Worm (Caenorhabditis elegans) whole organism, young adult: ENCODE measurements around the gene kqt-1.

Source experiments
- B0336.3 ChIP-seq: fragments of 200-800 bp; sonication (Bioruptor generic); IDR thresholded peaks from 2 replicates; pipeline ENCODE4 v1.3.6; 2022; ENCODE audit warnings: missing genetic modification characterization, missing compliant biosample characterization
- C06A6.2 ChIP-seq: fragments of 200-800 bp; sonication (Bioruptor generic); conservative IDR thresholded peaks from 2 replicates; pipeline ENCODE4 v1.3.6; 2022; ENCODE audit warnings: missing genetic modification characterization, missing compliant biosample characterization
- D2030.7 ChIP-seq: fragments of 200-800 bp; sonication (Bioruptor generic); IDR thresholded peaks from 2 replicates; pipeline ENCODE4 v1.3.6; 2022; ENCODE audit warnings: missing genetic modification reagents, missing genetic modification characterization, missing compliant biosample characterization
- F22D6.2 ChIP-seq: sonication (generic microtip); optimal IDR thresholded peaks from 2 replicates; lab custom pipeline; 2016; ENCODE audit warnings: mild to moderate bottlenecking, missing genetic modification characterization, missing compliant biosample characterization
- F33H1.4 ChIP-seq: fragments of 200-800 bp; sonication (Bioruptor generic); IDR thresholded peaks from 2 replicates; pipeline ENCODE4 v1.3.6; 2022; ENCODE audit warnings: missing genetic modification reagents, missing genetic modification characterization, missing compliant biosample characterization
- F39B2.1 ChIP-seq: fragments of 200-800 bp; sonication (Bioruptor generic); IDR thresholded peaks from 2 replicates; pipeline ENCODE4 v1.3.6; 2022; ENCODE audit warnings: missing genetic modification reagents, missing genetic modification characterization, missing compliant biosample characterization
- F49E8.2 ChIP-seq: sonication (generic microtip); optimal IDR thresholded peaks from 3 replicates; lab custom pipeline; 2017; ENCODE audit warnings: missing genetic modification characterization, mild to moderate bottlenecking, missing compliant biosample characterization, antibody characterized with exemption, moderate library complexity; ENCODE audit not compliant: insufficient read depth
- F57C9.4 ChIP-seq: sonication (generic microtip); optimal IDR thresholded peaks from 2 replicates; lab custom pipeline; 2017; ENCODE audit warnings: mild to moderate bottlenecking, missing genetic modification characterization, missing compliant biosample characterization
- Y67H2A.10 ChIP-seq: fragments of 200-800 bp; sonication (Bioruptor generic); conservative IDR thresholded peaks from 2 replicates; pipeline ENCODE4 v1.3.6; 2022; ENCODE audit warnings: missing genetic modification reagents, missing genetic modification characterization, missing compliant biosample characterization
- ama-1 ChIP-seq, 3 experiments: fragments of 150-350 bp in 1 of 3; sonication (generic microtip) in 2 of 3; optimal IDR thresholded peaks; 2 replicates each; lab custom pipeline; 2014 to 2018; ENCODE audit warnings: missing biosample characterization in 2 of 3, missing genetic modification characterization in 2 of 3, missing genetic modification reagents in 2 of 3
- aptf-2 ChIP-seq: fragments of 200-800 bp; sonication (Bioruptor generic); conservative IDR thresholded peaks from 2 replicates; pipeline ENCODE4 v1.3.6; 2022; ENCODE audit warnings: missing genetic modification reagents, missing genetic modification characterization, missing compliant biosample characterization
- aptf-3 ChIP-seq: fragments of 200-800 bp; sonication (Bioruptor generic); IDR thresholded peaks from 2 replicates; pipeline ENCODE4 v1.3.6; 2022; ENCODE audit warnings: missing genetic modification characterization, missing compliant biosample characterization
- athp-1 ChIP-seq: sonication (generic microtip); optimal IDR thresholded peaks from 2 replicates; lab custom pipeline; 2017; ENCODE audit warnings: mild to moderate bottlenecking, missing genetic modification characterization, missing compliant biosample characterization
- attf-5 ChIP-seq: fragments of 200-800 bp; sonication (Bioruptor generic); optimal IDR thresholded peaks from 2 replicates; lab custom pipeline; 2018; ENCODE audit warnings: mild to moderate bottlenecking, missing genetic modification characterization, missing compliant biosample characterization
- ccch-3 ChIP-seq: fragments of 200-800 bp; sonication (Bioruptor generic); optimal IDR thresholded peaks from 2 replicates; lab custom pipeline; 2018; ENCODE audit warnings: mild to moderate bottlenecking, missing genetic modification characterization, missing compliant biosample characterization
- cebp-2 ChIP-seq: fragments of 200-800 bp; sonication (Bioruptor generic); IDR thresholded peaks from 2 replicates; pipeline ENCODE4 v1.3.6; 2022; ENCODE audit warnings: missing genetic modification characterization, missing compliant biosample characterization
- ceh-27 ChIP-seq: fragments of 200-800 bp; sonication (Bioruptor generic); optimal IDR thresholded peaks from 2 replicates; lab custom pipeline; 2018; ENCODE audit warnings: mild to moderate bottlenecking, missing genetic modification characterization, moderate library complexity, missing compliant biosample characterization
- ceh-40 ChIP-seq: fragments of 200-800 bp; sonication (Bioruptor generic); IDR thresholded peaks from 2 replicates; pipeline ENCODE4 v1.3.6; 2022; ENCODE audit warnings: missing genetic modification characterization, missing compliant biosample characterization
- ceh-79 ChIP-seq: sonication (generic microtip); optimal IDR thresholded peaks from 2 replicates; lab custom pipeline; 2017; ENCODE audit warnings: mild to moderate bottlenecking, missing genetic modification characterization, missing compliant biosample characterization
- chd-7 ChIP-seq: sonication (generic microtip); optimal IDR thresholded peaks from 2 replicates; lab custom pipeline; 2016; ENCODE audit warnings: mild to moderate bottlenecking, missing genetic modification characterization, moderate library complexity, missing compliant biosample characterization
- efl-1 ChIP-seq: fragments of 150-350 bp; optimal IDR thresholded peaks from 2 replicates; lab custom pipeline; 2014; ENCODE audit warnings: missing biosample characterization, missing genetic modification reagents, missing genetic modification characterization
- egl-44 ChIP-seq: fragments of 200-800 bp; sonication (Bioruptor generic); IDR thresholded peaks from 2 replicates; pipeline ENCODE4 v1.3.6; 2022; ENCODE audit warnings: missing genetic modification reagents, missing genetic modification characterization, missing compliant biosample characterization
- ets-4 ChIP-seq: fragments of 200-800 bp; sonication (Bioruptor generic); optimal IDR thresholded peaks from 2 replicates; lab custom pipeline; 2018; ENCODE audit warnings: mild to moderate bottlenecking, missing genetic modification characterization, missing compliant biosample characterization
- gei-17 ChIP-seq: fragments of 200-800 bp; sonication (Bioruptor generic); optimal IDR thresholded peaks from 2 replicates; lab custom pipeline; 2018; ENCODE audit warnings: mild to moderate bottlenecking, missing genetic modification characterization, missing compliant biosample characterization
- him-1 ChIP-seq: sonication (generic microtip); optimal IDR thresholded peaks from 2 replicates; lab custom pipeline; 2016; ENCODE audit warnings: missing genotype, missing genetic modification reagents, missing genetic modification characterization, missing compliant biosample characterization
- hmg-1.2 ChIP-seq: fragments of 200-800 bp; sonication (Bioruptor generic); IDR thresholded peaks from 2 replicates; pipeline ENCODE4 v1.3.6; 2022; ENCODE audit warnings: missing genetic modification reagents, missing genetic modification characterization, missing compliant biosample characterization
- lag-1 ChIP-seq: fragments of 200-800 bp; sonication (Bioruptor generic); IDR thresholded peaks from 2 replicates; pipeline ENCODE4 v1.3.6; 2022; ENCODE audit warnings: missing genetic modification reagents, missing genetic modification characterization, missing compliant biosample characterization
- lin-26 ChIP-seq: fragments of 200-800 bp; sonication (Bioruptor generic); IDR thresholded peaks from 2 replicates; pipeline ENCODE4 v1.3.6; 2022; ENCODE audit warnings: missing genetic modification reagents, missing genetic modification characterization, missing compliant biosample characterization
- lsl-1 ChIP-seq: fragments of 200-800 bp; sonication (Bioruptor generic); optimal IDR thresholded peaks from 2 replicates; lab custom pipeline; 2018; ENCODE audit warnings: mild to moderate bottlenecking, missing genetic modification characterization, moderate library complexity, missing compliant biosample characterization
- madf-3 ChIP-seq: fragments of 200-800 bp; sonication (Bioruptor generic); IDR thresholded peaks from 2 replicates; pipeline ENCODE4 v1.3.6; 2022; ENCODE audit warnings: missing genetic modification reagents, missing genetic modification characterization, missing compliant biosample characterization
- madf-8 ChIP-seq: fragments of 200-800 bp; sonication (Bioruptor generic); conservative IDR thresholded peaks from 2 replicates; pipeline ENCODE4 v1.3.6; 2022; ENCODE audit warnings: missing genetic modification reagents, missing genetic modification characterization, missing compliant biosample characterization
- mcd-1 ChIP-seq: fragments of 200-800 bp; sonication (Bioruptor generic); IDR thresholded peaks from 2 replicates; pipeline ENCODE4 v1.3.6; 2022; ENCODE audit warnings: missing genetic modification reagents, missing genetic modification characterization, missing compliant biosample characterization
- mes-4 ChIP-seq: sonication (generic microtip); optimal IDR thresholded peaks from 2 replicates; lab custom pipeline; 2016; ENCODE audit warnings: missing genotype, missing genetic modification characterization, missing compliant biosample characterization
- nhr-27 ChIP-seq: fragments of 200-800 bp; sonication (Bioruptor generic); optimal IDR thresholded peaks from 2 replicates; lab custom pipeline; 2018; ENCODE audit warnings: mild to moderate bottlenecking, missing genetic modification characterization, moderate library complexity, missing compliant biosample characterization
- pbrm-1 ChIP-seq: fragments of 200-800 bp; sonication (Bioruptor generic); IDR thresholded peaks from 2 replicates; pipeline ENCODE4 v1.3.6; 2022; ENCODE audit warnings: missing genetic modification reagents, missing genetic modification characterization, missing compliant biosample characterization
- rec-8 ChIP-seq, 2 experiments: sonication (generic microtip); optimal IDR thresholded peaks; 2 replicates each; lab custom pipeline; 2016; ENCODE audit warnings: mild to moderate bottlenecking in 2 of 2, missing genetic modification characterization in 2 of 2, missing genetic modification reagents in 2 of 2, missing genotype in 2 of 2, missing biosample characterization in 1 of 2, missing compliant biosample characterization in 1 of 2, moderate library complexity in 1 of 2
- sdz-38 ChIP-seq: sonication (generic microtip); optimal IDR thresholded peaks from 2 replicates; lab custom pipeline; 2016; ENCODE audit warnings: missing genotype, missing genetic modification characterization, missing compliant biosample characterization
- snpc-1.3 ChIP-seq: sonication (generic microtip); optimal IDR thresholded peaks from 2 replicates; lab custom pipeline; 2017; ENCODE audit warnings: missing genetic modification characterization, mild to moderate bottlenecking, missing compliant biosample characterization, antibody characterized with exemption, moderate library complexity, missing genotype, missing genetic modification reagents; ENCODE audit not compliant: insufficient read depth
- snpc-3.4 ChIP-seq: sonication (generic microtip); optimal IDR thresholded peaks from 2 replicates; lab custom pipeline; 2017; ENCODE audit warnings: missing genetic modification characterization, mild to moderate bottlenecking, missing compliant biosample characterization, antibody characterized with exemption, moderate library complexity, missing genotype, missing genetic modification reagents
- somi-1 ChIP-seq: fragments of 200-800 bp; sonication (Bioruptor generic); optimal IDR thresholded peaks from 2 replicates; lab custom pipeline; 2018; ENCODE audit warnings: mild to moderate bottlenecking, missing genetic modification characterization, missing compliant biosample characterization
- tlf-1 ChIP-seq: fragments of 200-800 bp; sonication (Bioruptor generic); optimal IDR thresholded peaks from 2 replicates; lab custom pipeline; 2018; ENCODE audit warnings: mild to moderate bottlenecking, missing genetic modification characterization, missing compliant biosample characterization
- xnd-1 ChIP-seq: sonication (generic microtip); optimal IDR thresholded peaks from 2 replicates; lab custom pipeline; 2016; ENCODE audit warnings: missing genotype, missing genetic modification reagents, missing genetic modification characterization, missing compliant biosample characterization
- zim-3 ChIP-seq: sonication (generic microtip); optimal IDR thresholded peaks from 2 replicates; lab custom pipeline; 2017; ENCODE audit warnings: mild to moderate bottlenecking, missing genetic modification characterization, moderate library complexity, missing compliant biosample characterization
- ztf-25 ChIP-seq: fragments of 200-800 bp; sonication (Bioruptor generic); IDR thresholded peaks from 2 replicates; pipeline ENCODE4 v1.3.6; 2022; ENCODE audit warnings: missing genetic modification reagents, missing genetic modification characterization, missing compliant biosample characterization
- ztf-26 ChIP-seq: sonication (generic microtip); optimal IDR thresholded peaks from 2 replicates; lab custom pipeline; 2017; ENCODE audit warnings: missing genetic modification characterization, missing compliant biosample characterization
- ztf-3 ChIP-seq: fragments of 200-800 bp; sonication (Bioruptor generic); optimal IDR thresholded peaks from 2 replicates; lab custom pipeline; 2018; ENCODE audit warnings: mild to moderate bottlenecking, missing genetic modification characterization, missing compliant biosample characterization
- ztf-6 ChIP-seq: fragments of 200-800 bp; sonication (Bioruptor generic); IDR thresholded peaks from 2 replicates; pipeline ENCODE4 v1.3.6; 2022; ENCODE audit warnings: missing genetic modification reagents, missing genetic modification characterization, missing compliant biosample characterization

The kqt-1 gene

ce11 chrX:6593178-6593786, 25.5 kb upstream of the kqt-1 start (continued):
- TF ChIP-seq attf-5, result peak; percentile 51
- no peak for TF ChIP-seq C06A6.2 (GFP tag; lab: Robert Waterston, UW)
- no peak for TF ChIP-seq sdz-38 (tag; lab: Kevin White, UChicago)
- peak; percentile 65 for TF ChIP-seq mes-4 (tag; lab: Kevin White, UChicago)
- TF ChIP-seq ets-4, result no peak
- TF ChIP-seq efl-1 (GFP tag; lab: Kevin White, UChicago), result no peak
- TF ChIP-seq madf-3 (GFP tag; lab: Robert Waterston, UW), result peak; percentile 12; the same call in 1 of the 2 replicates
- peak; percentile 68 for TF ChIP-seq gei-17
- TF ChIP-seq athp-1 (tag; lab: Kevin White, UChicago), result peak; percentile 78
- 0 out of 2 replicates have a peak, but pooled peaks have one; percentile 85 for TF ChIP-seq cebp-2 (GFP tag; lab: Robert Waterston, UW)
- peak; percentile 93 for TF ChIP-seq egl-44 (GFP tag; lab: Robert Waterston, UW)
- no peak for TF ChIP-seq Y67H2A.10 (GFP tag; lab: Robert Waterston, UW)
- TF ChIP-seq lsl-1 (GFP tag; lab: Kevin White, UChicago), result no peak
- 0 out of 2 replicates have a peak, but pooled peaks have one; percentile 66 for TF ChIP-seq F39B2.1 (GFP tag; lab: Robert Waterston, UW)
- no peak for TF ChIP-seq aptf-2 (GFP tag; lab: Robert Waterston, UW)
- peak; percentile 77 for TF ChIP-seq zim-3 (tag; lab: Kevin White, UChicago)
- TF ChIP-seq aptf-3 (GFP tag; lab: Robert Waterston, UW), result peak; percentile 88; the same call in 1 of the 2 replicates
- TF ChIP-seq somi-1, result peak; percentile 62
- peak; percentile 90 for TF ChIP-seq him-1
- peak; percentile 84 for TF ChIP-seq chd-7 (tag; lab: Kevin White, UChicago)
- 0 out of 2 replicates have a peak, but pooled peaks have one; percentile 42 for TF ChIP-seq ztf-6
- TF ChIP-seq tlf-1 (GFP tag; lab: Kevin White, UChicago), result peak; percentile 21
- TF ChIP-seq ceh-79, result peak; percentile 82
- peak; percentile 16 for TF ChIP-seq F22D6.2 (tag; lab: Kevin White, UChicago)
- peak; percentile 93 for TF ChIP-seq snpc-1.3 (tag; lab: Kevin White, UChicago)
- TF ChIP-seq rec-8 (tag; optimal IDR thresholded peaks at IDR 0.05; lab: Kevin White, UChicago), result peak; percentile 78 to 91
- TF ChIP-seq xnd-1 (tag; lab: Kevin White, UChicago), result no peak
- no peak for TF ChIP-seq ceh-27 (GFP tag; lab: Kevin White, UChicago)
- TF ChIP-seq hmg-1.2 (GFP tag; lab: Robert Waterston, UW), result peak; percentile 85
- TF ChIP-seq ceh-40 (GFP tag; lab: Robert Waterston, UW), result peak; percentile 83; the same call in 1 of the 2 replicates
- TF ChIP-seq ztf-3 (GFP tag; lab: Kevin White, UChicago), result no peak
- no peak for TF ChIP-seq F57C9.4 (tag; lab: Kevin White, UChicago)
- peak; percentile 68 for TF ChIP-seq D2030.7 (GFP tag; lab: Robert Waterston, UW)
- TF ChIP-seq lin-26, result peak; percentile 98
- TF ChIP-seq B0336.3 (GFP tag; lab: Robert Waterston, UW), result no peak
- TF ChIP-seq ztf-25 (GFP tag; lab: Robert Waterston, UW), result peak; percentile 91
- TF ChIP-seq madf-8 (GFP tag; lab: Robert Waterston, UW), result no peak
- no peak for TF ChIP-seq lag-1 (GFP tag; lab: Robert Waterston, UW)
- no peak for TF ChIP-seq ama-1 (optimal IDR thresholded peaks at IDR 0.05; lab: Kevin White, UChicago)
- TF ChIP-seq ama-1 (GFP tag; optimal IDR thresholded peaks at IDR 0.05; lab: Kevin White, UChicago), result peak; percentile 71 to 89
- TF ChIP-seq nhr-27, result peak; percentile 45
- TF ChIP-seq mcd-1 (GFP tag; lab: Robert Waterston, UW), result peak; percentile 54; the same call in 1 of the 2 replicates
- TF ChIP-seq F33H1.4 (GFP tag; lab: Robert Waterston, UW), result no peak
- peak; percentile 88 for TF ChIP-seq pbrm-1 (GFP tag; lab: Robert Waterston, UW)
- peak; percentile 87 for TF ChIP-seq snpc-3.4
- no peak for TF ChIP-seq ztf-26
- no peak for TF ChIP-seq ccch-3
- TF ChIP-seq F49E8.2, result no peak
